Fruit fly (Drosophila melanogaster) whole organism, embryonic: ENCODE results near the gene ninaE.

ENCODE experiments used
- Adf1 ChIP-seq: fragments of 200-800 bp; sonication (Bioruptor generic); IDR thresholded peaks from 2 replicates; pipeline ENCODE4 v1.3.6; 2022; ENCODE audit warnings: missing biosample characterization, missing genetic modification characterization
- Antp ChIP-seq: fragments of 200-800 bp; sonication (Bioruptor generic); optimal IDR thresholded peaks from 3 replicates; lab custom pipeline; 2016; ENCODE audit warnings: missing biosample characterization, missing genetic modification characterization
- B-H1 ChIP-seq: fragments of 200-800 bp; sonication (Bioruptor generic); IDR thresholded peaks from 3 replicates; pipeline ENCODE4 v1.3.6; 2022; ENCODE audit warnings: missing biosample characterization, missing genetic modification characterization
- BEAF-32 ChIP-seq: fragments of 200-800 bp; sonication (Bioruptor generic); optimal IDR thresholded peaks from 3 replicates; lab custom pipeline; 2017; ENCODE audit warnings: missing biosample characterization, missing genetic modification characterization, mild to moderate bottlenecking, moderate library complexity, missing genetic modification reagents
- Bgb ChIP-seq: fragments of 200-800 bp; sonication (Bioruptor generic); IDR thresholded peaks from 2 replicates; pipeline ENCODE4 v1.3.6; 2022; ENCODE audit warnings: missing biosample characterization, missing genetic modification characterization; ENCODE audit not compliant: partially characterized antibody
- Bteb2 ChIP-seq: fragments of 200-800 bp; sonication (Bioruptor generic); optimal IDR thresholded peaks from 2 replicates; lab custom pipeline; 2016; ENCODE audit warnings: missing biosample characterization, missing genetic modification characterization
- CG10321 ChIP-seq: fragments of 200-800 bp; sonication (Bioruptor generic); IDR thresholded peaks from 2 replicates; pipeline ENCODE4 v1.3.6; 2022; ENCODE audit warnings: missing biosample characterization, missing genetic modification characterization
- CG11456 ChIP-seq: fragments of 200-800 bp; sonication (Bioruptor generic); IDR thresholded peaks from 3 replicates; pipeline ENCODE4 v1.3.6; 2022; ENCODE audit warnings: missing biosample characterization, missing genetic modification characterization
- CG11560 ChIP-seq: fragments of 200-800 bp; sonication (Bioruptor generic); IDR thresholded peaks from 3 replicates; pipeline ENCODE4 v1.3.6; 2022; ENCODE audit warnings: missing biosample characterization, missing genetic modification characterization
- CG12299 ChIP-seq: fragments of 200-800 bp; sonication (Bioruptor generic); optimal IDR thresholded peaks from 2 replicates; lab custom pipeline; 2018; ENCODE audit warnings: missing biosample characterization, mild to moderate bottlenecking, missing genetic modification characterization
- CG12391 ChIP-seq: fragments of 200-800 bp; sonication (Bioruptor generic); optimal IDR thresholded peaks from 3 replicates; lab custom pipeline; 2018; ENCODE audit warnings: missing biosample characterization, mild to moderate bottlenecking, missing genetic modification characterization, moderate library complexity
- CG14014 ChIP-seq: fragments of 200-800 bp; sonication (Bioruptor generic); IDR thresholded peaks from 2 replicates; pipeline ENCODE4 v1.3.6; 2022; ENCODE audit warnings: missing biosample characterization, missing genetic modification characterization
- CG14441 ChIP-seq: fragments of 200-800 bp; sonication (Bioruptor generic); IDR thresholded peaks from 2 replicates; pipeline ENCODE4 v1.3.6; 2022; ENCODE audit warnings: missing biosample characterization, missing genetic modification characterization
- CG14667 ChIP-seq: fragments of 200-800 bp; sonication (Bioruptor generic); IDR thresholded peaks from 2 replicates; pipeline ENCODE4 v1.3.6; 2022; ENCODE audit warnings: missing biosample characterization, missing genetic modification characterization
- CG14710 ChIP-seq: fragments of 200-800 bp; sonication (Bioruptor generic); optimal IDR thresholded peaks from 3 replicates; lab custom pipeline; 2019; ENCODE audit warnings: missing biosample characterization, mild to moderate bottlenecking, missing genetic modification characterization, moderate library complexity
- CG15011 ChIP-seq: fragments of 200-800 bp; sonication (Bioruptor generic); optimal IDR thresholded peaks from 3 replicates; lab custom pipeline; 2018; ENCODE audit warnings: missing biosample characterization, mild to moderate bottlenecking, missing genetic modification characterization
- CG17829 ChIP-seq: fragments of 200-800 bp; optimal IDR thresholded peaks from 2 replicates; lab custom pipeline; 2019; ENCODE audit warnings: missing biosample characterization, mild to moderate bottlenecking, missing genetic modification characterization, moderate library complexity
- CG1832 ChIP-seq: fragments of 200-800 bp; sonication (Bioruptor generic); optimal IDR thresholded peaks from 2 replicates; lab custom pipeline; 2017; ENCODE audit warnings: missing biosample characterization, mild to moderate bottlenecking, missing genetic modification characterization, inconsistent platforms
- CG30020 ChIP-seq: fragments of 200-800 bp; optimal IDR thresholded peaks from 2 replicates; lab custom pipeline; 2019; ENCODE audit warnings: missing biosample characterization, mild to moderate bottlenecking, missing genetic modification characterization, moderate library complexity
- CG32767 ChIP-seq: fragments of 200-800 bp; sonication (Bioruptor generic); IDR thresholded peaks from 2 replicates; pipeline ENCODE4 v1.3.6; 2022; ENCODE audit warnings: missing biosample characterization, missing genetic modification characterization
- CG3726 ChIP-seq: fragments of 200-800 bp; sonication (Bioruptor generic); IDR thresholded peaks from 3 replicates; pipeline ENCODE4, ENCODE4 v1.3.6; 2022; ENCODE audit warnings: missing biosample characterization, missing genetic modification characterization
- CG4730 ChIP-seq: fragments of 200-800 bp; sonication (Bioruptor generic); IDR thresholded peaks from 2 replicates; pipeline ENCODE4 v1.3.6; 2022; ENCODE audit warnings: missing biosample characterization, missing genetic modification characterization
- CG6854 ChIP-seq: fragments of 200-800 bp; sonication (Bioruptor generic); optimal IDR thresholded peaks from 3 replicates; lab custom pipeline; 2017; ENCODE audit warnings: missing biosample characterization, mild to moderate bottlenecking, missing genetic modification characterization
- CG8944 ChIP-seq: fragments of 200-800 bp; sonication (Bioruptor generic); optimal IDR thresholded peaks from 3 replicates; lab custom pipeline; 2016; ENCODE audit warnings: missing biosample characterization, missing genetic modification characterization
- CHES-1-like ChIP-seq: fragments of 200-800 bp; sonication (Bioruptor generic); optimal IDR thresholded peaks from 2 replicates; lab custom pipeline; 2016; ENCODE audit warnings: missing biosample characterization, missing genetic modification characterization
- Chrac-16 ChIP-seq: fragments of 200-800 bp; sonication (Bioruptor generic); optimal IDR thresholded peaks from 3 replicates; lab custom pipeline; 2016; ENCODE audit warnings: missing biosample characterization, missing genetic modification characterization
- E2f2 ChIP-seq: fragments of 200-800 bp; sonication (Bioruptor generic); IDR thresholded peaks from 2 replicates; pipeline ENCODE4 v1.3.6; 2022; ENCODE audit warnings: missing biosample characterization, missing genetic modification characterization
- Kr ChIP-seq: fragments of 200-800 bp; sonication (Bioruptor generic); optimal IDR thresholded peaks from 2 replicates; lab custom pipeline; 2017; ENCODE audit warnings: missing biosample characterization, mild to moderate bottlenecking, missing genetic modification characterization
- Lim3 ChIP-seq: fragments of 200-800 bp; sonication (Bioruptor generic); IDR thresholded peaks from 2 replicates; pipeline ENCODE4 v1.3.6; 2022; ENCODE audit warnings: missing biosample characterization, missing genetic modification characterization
- Mad ChIP-seq: fragments of 200-800 bp; sonication (Bioruptor generic); optimal IDR thresholded peaks from 2 replicates; lab custom pipeline; 2016; ENCODE audit warnings: missing biosample characterization, missing genetic modification characterization
- NC2β ChIP-seq: fragments of 200-800 bp; sonication (Bioruptor generic); optimal IDR thresholded peaks from 2 replicates; lab custom pipeline; 2016; ENCODE audit warnings: missing biosample characterization, missing genetic modification characterization
- NK7.1 ChIP-seq: fragments of 200-800 bp; sonication (Bioruptor generic); optimal IDR thresholded peaks from 3 replicates; lab custom pipeline; 2016; ENCODE audit warnings: missing biosample characterization, missing genetic modification characterization
- NfI ChIP-seq: fragments of 200-800 bp; sonication (Bioruptor generic); optimal IDR thresholded peaks from 3 replicates; lab custom pipeline; 2018; ENCODE audit warnings: missing biosample characterization, mild to moderate bottlenecking, missing genetic modification characterization, moderate library complexity
- Sox100B ChIP-seq: fragments of 200-800 bp; sonication (Bioruptor generic); optimal IDR thresholded peaks from 3 replicates; lab custom pipeline; 2018; ENCODE audit warnings: missing biosample characterization, mild to moderate bottlenecking, missing genetic modification characterization
- crc ChIP-seq: fragments of 200-800 bp; sonication (Bioruptor generic); optimal IDR thresholded peaks from 2 replicates; lab custom pipeline; 2016; ENCODE audit warnings: missing biosample characterization, missing genetic modification characterization
- dan ChIP-seq: fragments of 200-800 bp; sonication (Bioruptor generic); IDR thresholded peaks from 2 replicates; pipeline ENCODE4 v1.3.6; 2022; ENCODE audit warnings: missing biosample characterization, missing genetic modification characterization
- danr ChIP-seq: fragments of 200-800 bp; sonication (Bioruptor generic); IDR thresholded peaks from 2 replicates; pipeline ENCODE4 v1.3.6; 2022; ENCODE audit warnings: missing biosample characterization, missing genetic modification characterization
- emc ChIP-seq: fragments of 200-800 bp; sonication (Bioruptor generic); optimal IDR thresholded peaks from 2 replicates; lab custom pipeline; 2016; ENCODE audit warnings: missing biosample characterization, missing genetic modification characterization
- eve ChIP-seq, 2 experiments: fragments of >200 bp; optimal IDR thresholded peaks; 2 replicates each; lab custom pipeline; 2017; ENCODE audit warnings: missing biosample characterization in 2 of 2, missing genetic modification characterization in 2 of 2
- exex ChIP-seq: fragments of 200-800 bp; sonication (Bioruptor generic); optimal IDR thresholded peaks from 4 replicates; lab custom pipeline; 2018; ENCODE audit warnings: missing biosample characterization, mild to moderate bottlenecking, missing genetic modification characterization, moderate library complexity
- fd3F ChIP-seq: fragments of 200-800 bp; sonication (Bioruptor generic); optimal IDR thresholded peaks from 2 replicates; lab custom pipeline; 2018; ENCODE audit warnings: missing biosample characterization, mild to moderate bottlenecking, missing genetic modification characterization, moderate library complexity
- fru ChIP-seq: fragments of >200 bp; optimal IDR thresholded peaks from 2 replicates; lab custom pipeline; 2017
- lbe ChIP-seq: fragments of 200-800 bp; sonication (Bioruptor generic); optimal IDR thresholded peaks from 2 replicates; lab custom pipeline; 2016; ENCODE audit warnings: missing biosample characterization, mild to moderate bottlenecking, missing genetic modification characterization
- pros ChIP-seq: fragments of 200-800 bp; sonication (Bioruptor generic); optimal IDR thresholded peaks from 3 replicates; lab custom pipeline; 2019; ENCODE audit warnings: missing biosample characterization, mild to moderate bottlenecking, missing genetic modification characterization, moderate library complexity
- psq ChIP-seq: fragments of 200-800 bp; sonication (Bioruptor generic); optimal IDR thresholded peaks from 2 replicates; lab custom pipeline; 2017; ENCODE audit warnings: missing biosample characterization, missing genetic modification characterization
- ro ChIP-seq: fragments of 200-800 bp; sonication (Bioruptor generic); IDR thresholded peaks from 2 replicates; pipeline ENCODE4 v1.3.6; 2022; ENCODE audit warnings: missing biosample characterization, missing genetic modification characterization
- salm ChIP-seq: fragments of 200-800 bp; sonication (Bioruptor generic); optimal IDR thresholded peaks from 2 replicates; lab custom pipeline; 2018; ENCODE audit warnings: missing biosample characterization, mild to moderate bottlenecking, missing genetic modification characterization
- unpg ChIP-seq: fragments of 200-800 bp; sonication (Bioruptor generic); optimal IDR thresholded peaks from 3 replicates; lab custom pipeline; 2018; ENCODE audit warnings: missing biosample characterization, mild to moderate bottlenecking, missing genetic modification characterization, moderate library complexity
- vnd ChIP-seq: fragments of 200-800 bp; sonication (Bioruptor generic); IDR thresholded peaks from 3 replicates; pipeline ENCODE4 v1.3.6; 2022; ENCODE audit warnings: missing biosample characterization, missing genetic modification characterization; ENCODE audit not compliant: partially characterized antibody
- wek ChIP-seq: fragments of 200-800 bp; sonication (Bioruptor generic); optimal IDR thresholded peaks from 3 replicates; lab custom pipeline; 2018; ENCODE audit warnings: missing biosample characterization, mild to moderate bottlenecking, missing genetic modification characterization, moderate library complexity
- zen2 ChIP-seq: fragments of 200-800 bp; sonication (Bioruptor generic); IDR thresholded peaks from 3 replicates; pipeline ENCODE4 v1.3.6; 2022; ENCODE audit warnings: missing biosample characterization, missing genetic modification characterization; ENCODE audit not compliant: partially characterized antibody

Gene ninaE

DNA sequence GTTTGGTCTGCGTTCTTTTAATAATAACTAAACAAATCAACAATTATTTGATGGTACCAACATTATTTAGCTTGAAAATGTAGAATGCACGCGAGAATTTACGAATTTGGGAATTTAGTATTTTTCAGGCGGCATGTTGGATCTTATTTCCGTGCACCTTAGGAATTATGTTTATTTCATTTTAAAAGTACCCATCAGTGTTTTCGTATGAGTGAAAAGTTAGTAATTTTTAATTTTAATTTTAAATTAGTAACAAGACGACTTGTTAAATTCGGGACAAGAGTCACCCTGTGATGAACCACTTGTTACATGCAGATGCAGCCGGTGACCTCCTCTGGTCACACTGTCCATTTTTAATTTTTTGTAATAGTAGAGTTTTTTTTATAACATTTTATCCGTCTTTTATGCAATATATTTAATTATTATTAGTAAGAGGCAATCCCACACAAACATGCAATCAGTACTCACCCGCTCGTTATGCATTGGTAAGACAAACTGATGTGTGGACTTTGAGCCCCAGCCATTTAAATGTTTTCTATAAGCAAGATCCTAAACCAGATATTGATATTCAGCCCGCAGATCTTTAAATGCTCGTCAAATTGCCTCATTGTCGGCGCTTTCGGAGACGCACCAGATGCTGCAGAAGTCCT lies 10.5 kb downstream of the ninaE start, which contains the start of the genes CG17186 and Arc42 (continued):
- TF ChIP-seq CG4730 (GFP tag; lab: Robert Waterston, UW), result no peak
- TF ChIP-seq fru (lab: Kevin White, UChicago), result no peak
- no peak for TF ChIP-seq emc
- no peak for TF ChIP-seq CG6854 (GFP tag; lab: Kevin White, UChicago)
- no peak for TF ChIP-seq ro (GFP tag; lab: Robert Waterston, UW)
- peak; percentile 3 for TF ChIP-seq exex
- TF ChIP-seq lbe (GFP tag; lab: Kevin White, UChicago), result peak; percentile 30
- no peak for TF ChIP-seq Bgb (GFP tag; lab: Robert Waterston, UW)
- TF ChIP-seq CG15011, result no peak
- TF ChIP-seq CHES-1-like (GFP tag; lab: Kevin White, UChicago), result peak; percentile 17
- TF ChIP-seq Mad (GFP tag; lab: Kevin White, UChicago), result no peak
- TF ChIP-seq vnd (GFP tag; lab: Robert Waterston, UW), result no peak
- TF ChIP-seq psq (GFP tag; lab: Kevin White, UChicago), result no peak
- peak; percentile 4 for TF ChIP-seq Bteb2 (GFP tag; lab: Kevin White, UChicago)
- TF ChIP-seq eve (GFP tag; optimal IDR thresholded peaks at IDR 0.05; lab: Kevin White, UChicago), result no peak
- peak; percentile 71 for TF ChIP-seq CG14710 (tag; lab: Kevin White, UChicago)
- TF ChIP-seq fd3F (GFP tag; lab: Kevin White, UChicago), result no peak
- TF ChIP-seq Sox100B, result peak; percentile 7
- TF ChIP-seq E2f2, result peak; percentile 80; the same call in 1 of the 2 replicates
- TF ChIP-seq BEAF-32 (GFP tag; lab: Kevin White, UChicago), result peak; percentile 44
- no peak for TF ChIP-seq danr (GFP tag; lab: Robert Waterston, UW)
- TF ChIP-seq zen2, result no peak
- no peak for TF ChIP-seq CG3726
- no peak for TF ChIP-seq CG10321 (GFP tag; lab: Robert Waterston, UW)
- no peak for TF ChIP-seq B-H1 (GFP tag; lab: Robert Waterston, UW)
- TF ChIP-seq dan (GFP tag; lab: Robert Waterston, UW), result no peak
- TF ChIP-seq CG14667 (GFP tag; lab: Robert Waterston, UW), result no peak
- peak; percentile 70 for TF ChIP-seq CG30020 (tag; lab: Kevin White, UChicago)
- no peak for TF ChIP-seq CG11456
- peak; percentile 33 for TF ChIP-seq NfI (GFP tag; lab: Kevin White, UChicago)
- TF ChIP-seq Lim3 (GFP tag; lab: Robert Waterston, UW), result no peak
- TF ChIP-seq CG14441, result no peak
- TF ChIP-seq CG17829 (tag; lab: Kevin White, UChicago), result peak; percentile 9
- no peak for TF ChIP-seq CG14014 (GFP tag; lab: Robert Waterston, UW)
- no peak for TF ChIP-seq CG11560 (tag; lab: Robert Waterston, UW)
- TF ChIP-seq CG12391 (tag; lab: Kevin White, UChicago), result peak; percentile 47
- peak; percentile 6 for TF ChIP-seq unpg (GFP tag; lab: Kevin White, UChicago)
- no peak for TF ChIP-seq crc (GFP tag; lab: Kevin White, UChicago)
- TF ChIP-seq NC2β (GFP tag; lab: Kevin White, UChicago), result no peak
- no peak for TF ChIP-seq CG1832 (GFP tag; lab: Kevin White, UChicago)
- no peak for TF ChIP-seq NK7.1
- no peak for TF ChIP-seq Kr (GFP tag; lab: Kevin White, UChicago)
- TF ChIP-seq Chrac-16 (GFP tag; lab: Kevin White, UChicago), result no peak
- no peak for TF ChIP-seq CG32767 (GFP tag; lab: Robert Waterston, UW)
- no peak for TF ChIP-seq CG12299 (tag; lab: Kevin White, UChicago)
- TF ChIP-seq Adf1 (GFP tag; lab: Robert Waterston, UW), result no peak
- TF ChIP-seq pros (GFP tag; lab: Kevin White, UChicago), result no peak
- TF ChIP-seq wek (GFP tag; lab: Kevin White, UChicago), result no peak
- TF ChIP-seq salm (tag; lab: Kevin White, UChicago), result no peak
- no peak for TF ChIP-seq CG8944
- no peak for TF ChIP-seq Antp (GFP tag; lab: Kevin White, UChicago)
